Worm (Caenorhabditis elegans): Measurements from ENCODE around the gene ostf-4.

- TF ChIP-seq ama-1 (optimal IDR thresholded peaks at IDR 0.05) (no peak), pha-4 (tag; optimal IDR thresholded peaks at IDR 0.05) (no peak), mec-3 (tag; optimal IDR thresholded peaks at IDR 0.05; ENCODE audit: borderline replicate concordance) (no peak), syd-9 (tag; optimal IDR thresholded peaks at IDR 0.05) (no peak), elt-2 (tag; optimal IDR thresholded peaks at IDR 0.05) (no peak), nhr-232 (tag; optimal IDR thresholded peaks at IDR 0.05) (no peak)
Observed at ce11 chrIII:10289790-10290189, 28.6 kb downstream of the ostf-4 start.

Data from whole organism, late embryonic.